Fruit fly (Drosophila melanogaster) whole organism, embryonic: ENCODE data around the gene Duox.
A peak's percentile ranks its signal among the peaks of the same experiment; 100 is the strongest.

Source experiments
- Abd-B ChIP-seq: fragments of 200-800 bp; sonication (Bioruptor generic); optimal IDR thresholded peaks from 2 replicates; lab custom pipeline; 2018; ENCODE audit warnings: missing biosample characterization, mild to moderate bottlenecking, missing genetic modification characterization, moderate library complexity
- Aef1 ChIP-seq: fragments of 200-800 bp; sonication (Bioruptor generic); IDR thresholded peaks from 3 replicates; pipeline ENCODE4 v1.3.6; 2022; ENCODE audit warnings: missing biosample characterization, missing genetic modification characterization
- Asciz ChIP-seq: fragments of 200-800 bp; sonication (Bioruptor generic); optimal IDR thresholded peaks from 2 replicates; lab custom pipeline; 2017; ENCODE audit warnings: missing biosample characterization, mild to moderate bottlenecking, missing genetic modification characterization, missing genetic modification reagents
- Atf-2 ChIP-seq: fragments of 200-800 bp; sonication (Bioruptor generic); optimal IDR thresholded peaks from 2 replicates; lab custom pipeline; 2016; ENCODE audit warnings: missing biosample characterization, missing genetic modification characterization
- Awh ChIP-seq: fragments of 200-800 bp; sonication (Bioruptor generic); IDR thresholded peaks from 2 replicates; pipeline ENCODE4, ENCODE4 v1.3.6; 2022; ENCODE audit warnings: missing biosample characterization, missing genetic modification characterization
- B-H2 ChIP-seq: fragments of 200-800 bp; sonication (Bioruptor generic); optimal IDR thresholded peaks from 2 replicates; lab custom pipeline; 2018; ENCODE audit warnings: missing biosample characterization, mild to moderate bottlenecking, missing genetic modification characterization
- CG1024 ChIP-seq: fragments of 200-800 bp; sonication (Bioruptor generic); IDR thresholded peaks from 2 replicates; pipeline ENCODE4 v1.3.6; 2022; ENCODE audit warnings: missing biosample characterization, missing genetic modification characterization
- CG10462 ChIP-seq: fragments of 200-800 bp; sonication (Bioruptor generic); optimal IDR thresholded peaks from 2 replicates; lab custom pipeline; 2016; ENCODE audit warnings: missing biosample characterization, missing genetic modification characterization
- CG11398 ChIP-seq: fragments of 200-800 bp; sonication (Bioruptor generic); optimal IDR thresholded peaks from 2 replicates; lab custom pipeline; 2016; ENCODE audit warnings: missing biosample characterization, missing genetic modification characterization
- CG12236 ChIP-seq: fragments of 200-800 bp; sonication (Bioruptor generic); optimal IDR thresholded peaks from 2 replicates; lab custom pipeline; 2016; ENCODE audit warnings: missing biosample characterization, missing genetic modification characterization
- CG12769 ChIP-seq: fragments of 200-800 bp; sonication (Bioruptor generic); optimal IDR thresholded peaks from 2 replicates; lab custom pipeline; 2019; ENCODE audit warnings: missing biosample characterization, mild to moderate bottlenecking, missing genetic modification characterization, moderate library complexity
- CG13287 ChIP-seq: fragments of 200-800 bp; sonication (Bioruptor generic); IDR thresholded peaks from 2 replicates; pipeline ENCODE4 v1.3.6; 2022; ENCODE audit warnings: missing biosample characterization, missing genetic modification characterization; ENCODE audit not compliant: partially characterized antibody
- CG13424 ChIP-seq: fragments of 200-800 bp; sonication (Bioruptor generic); optimal IDR thresholded peaks from 2 replicates; lab custom pipeline; 2019; ENCODE audit warnings: missing biosample characterization, mild to moderate bottlenecking, missing genetic modification characterization, moderate library complexity
- CG13775 ChIP-seq: fragments of 200-800 bp; sonication (Bioruptor generic); optimal IDR thresholded peaks from 3 replicates; lab custom pipeline; 2017; ENCODE audit warnings: missing biosample characterization, mild to moderate bottlenecking, missing genetic modification characterization
- CG31224 ChIP-seq: fragments of 200-800 bp; sonication (Bioruptor generic); IDR thresholded peaks from 2 replicates; pipeline ENCODE4 v1.3.6; 2022; ENCODE audit warnings: missing biosample characterization, missing genetic modification characterization
- CG3995 ChIP-seq: fragments of 200-800 bp; sonication (Bioruptor generic); optimal IDR thresholded peaks from 3 replicates; lab custom pipeline; 2016; ENCODE audit warnings: missing biosample characterization, missing genetic modification characterization
- CG4404 ChIP-seq: fragments of 200-800 bp; sonication (Bioruptor generic); IDR thresholded peaks from 2 replicates; pipeline ENCODE4 v1.3.6; 2022; ENCODE audit warnings: missing biosample characterization, missing genetic modification characterization
- CG5180 ChIP-seq: fragments of 200-800 bp; sonication (Bioruptor generic); optimal IDR thresholded peaks from 3 replicates; lab custom pipeline; 2017; ENCODE audit warnings: missing biosample characterization, missing genetic modification characterization, mild to moderate bottlenecking, moderate library complexity, missing genetic modification reagents
- CG6765 ChIP-seq: fragments of 200-800 bp; sonication (Bioruptor generic); optimal IDR thresholded peaks from 3 replicates; lab custom pipeline; 2017; ENCODE audit warnings: missing biosample characterization, mild to moderate bottlenecking, missing genetic modification characterization
- CG7357 ChIP-seq: fragments of 200-800 bp; sonication (Bioruptor generic); IDR thresholded peaks from 3 replicates; pipeline ENCODE4 v1.3.6; 2022; ENCODE audit warnings: missing biosample characterization, missing genetic modification characterization
- CG7839 ChIP-seq: fragments of 200-800 bp; sonication (Bioruptor generic); optimal IDR thresholded peaks from 3 replicates; lab custom pipeline; 2018; ENCODE audit warnings: missing biosample characterization, mild to moderate bottlenecking, missing genetic modification characterization, moderate library complexity
- Chrac-16 ChIP-seq: fragments of 200-800 bp; sonication (Bioruptor generic); optimal IDR thresholded peaks from 3 replicates; lab custom pipeline; 2016; ENCODE audit warnings: missing biosample characterization, missing genetic modification characterization
- D19A ChIP-seq: fragments of 200-800 bp; optimal IDR thresholded peaks from 3 replicates; lab custom pipeline; 2019; ENCODE audit warnings: missing biosample characterization, mild to moderate bottlenecking, missing genetic modification characterization, moderate library complexity
- Doc2 ChIP-seq: fragments of 200-800 bp; sonication (Bioruptor generic); IDR thresholded peaks from 2 replicates; pipeline ENCODE4 v1.3.6; 2022; ENCODE audit warnings: missing biosample characterization, missing genetic modification characterization
- Dref ChIP-seq: fragments of 200-800 bp; sonication (Bioruptor generic); IDR thresholded peaks from 2 replicates; pipeline ENCODE4 v1.3.6; 2022; ENCODE audit warnings: missing biosample characterization, missing genetic modification characterization
- E2f2 ChIP-seq: fragments of 200-800 bp; sonication (Bioruptor generic); IDR thresholded peaks from 2 replicates; pipeline ENCODE4 v1.3.6; 2022; ENCODE audit warnings: missing biosample characterization, missing genetic modification characterization
- Gsc ChIP-seq: fragments of 200-800 bp; sonication (Bioruptor generic); IDR thresholded peaks from 2 replicates; pipeline ENCODE4 v1.3.6; 2022; ENCODE audit warnings: missing biosample characterization, missing genetic modification characterization
- HLH3B ChIP-seq: fragments of 200-800 bp; sonication (Bioruptor generic); IDR thresholded peaks from 2 replicates; pipeline ENCODE4 v1.3.6; 2022; ENCODE audit warnings: missing biosample characterization, missing genetic modification characterization
- NFAT ChIP-seq: fragments of 200-800 bp; sonication (Bioruptor generic); IDR thresholded peaks from 2 replicates; pipeline ENCODE4 v1.3.6; 2022; ENCODE audit warnings: missing biosample characterization, missing genetic modification characterization
- PHDP ChIP-seq: fragments of 200-800 bp; sonication (Bioruptor generic); optimal IDR thresholded peaks from 3 replicates; lab custom pipeline; 2018; ENCODE audit warnings: missing biosample characterization, mild to moderate bottlenecking, missing genetic modification characterization, moderate library complexity
- cad ChIP-seq: fragments of >200 bp; optimal IDR thresholded peaks from 2 replicates; lab custom pipeline; 2017; ENCODE audit warnings: missing biosample characterization, missing genetic modification characterization
- chif ChIP-seq, 2 experiments: fragments of 200-800 bp; sonication (Bioruptor generic); optimal IDR thresholded peaks; 3 replicates each; lab custom pipeline; 2016; ENCODE audit warnings: missing biosample characterization in 2 of 2, missing genetic modification characterization in 2 of 2
- chm ChIP-seq: fragments of 200-800 bp; sonication (Bioruptor generic); IDR thresholded peaks from 2 replicates; pipeline ENCODE4 v1.3.6; 2022; ENCODE audit warnings: missing biosample characterization, missing genetic modification characterization
- croc ChIP-seq: fragments of 200-800 bp; sonication (Bioruptor generic); conservative IDR thresholded peaks from 3 replicates; pipeline ENCODE4 v1.3.6; 2022; ENCODE audit warnings: missing biosample characterization, missing genetic modification characterization
- crol ChIP-seq: fragments of 200-800 bp; sonication (Bioruptor generic); IDR thresholded peaks from 2 replicates; pipeline ENCODE4 v1.3.6; 2022; ENCODE audit warnings: missing biosample characterization, missing genetic modification characterization
- dimm ChIP-seq: fragments of 200-800 bp; sonication (Bioruptor generic); IDR thresholded peaks from 2 replicates; pipeline ENCODE4 v1.3.6; 2022; ENCODE audit warnings: missing biosample characterization, missing genetic modification characterization
- disco-r ChIP-seq: fragments of 200-800 bp; sonication (Bioruptor generic); optimal IDR thresholded peaks from 2 replicates; lab custom pipeline; 2016; ENCODE audit warnings: missing biosample characterization, missing genetic modification characterization
- eyg ChIP-seq: fragments of 200-800 bp; sonication (Bioruptor generic); optimal IDR thresholded peaks from 3 replicates; lab custom pipeline; 2016; ENCODE audit warnings: missing biosample characterization, missing genetic modification characterization
- grau ChIP-seq: fragments of 200-800 bp; optimal IDR thresholded peaks from 3 replicates; lab custom pipeline; 2019; ENCODE audit warnings: missing biosample characterization, mild to moderate bottlenecking, missing genetic modification characterization, moderate library complexity
- grn ChIP-seq: fragments of 200-800 bp; sonication (Bioruptor generic); optimal IDR thresholded peaks from 3 replicates; lab custom pipeline; 2017; ENCODE audit warnings: missing biosample characterization, missing genetic modification characterization
- gsb-n ChIP-seq: fragments of 200-800 bp; sonication (Bioruptor generic); optimal IDR thresholded peaks from 3 replicates; lab custom pipeline; 2018; ENCODE audit warnings: missing biosample characterization, mild to moderate bottlenecking, missing genetic modification characterization
- hb ChIP-seq: fragments of 200-800 bp; sonication (Bioruptor generic); IDR thresholded peaks from 3 replicates; pipeline ENCODE4 v1.3.6; 2022; ENCODE audit warnings: missing biosample characterization, missing genetic modification characterization; ENCODE audit not compliant: partially characterized antibody
- lmd ChIP-seq: fragments of 200-800 bp; sonication (Bioruptor generic); IDR thresholded peaks from 2 replicates; pipeline ENCODE4 v1.3.6; 2022; ENCODE audit warnings: missing biosample characterization, missing genetic modification characterization
- maf-S ChIP-seq: fragments of 200-800 bp; sonication (Bioruptor generic); optimal IDR thresholded peaks from 2 replicates; lab custom pipeline; 2016; ENCODE audit warnings: missing biosample characterization, missing genetic modification characterization
- mirr ChIP-seq: fragments of 200-800 bp; sonication (Bioruptor generic); optimal IDR thresholded peaks from 3 replicates; lab custom pipeline; 2018; ENCODE audit warnings: missing biosample characterization, mild to moderate bottlenecking, missing genetic modification characterization
- nom ChIP-seq: fragments of 200-800 bp; sonication (Bioruptor generic); optimal IDR thresholded peaks from 2 replicates; lab custom pipeline; 2017; ENCODE audit warnings: missing biosample characterization, missing genetic modification characterization, mild to moderate bottlenecking, moderate library complexity, missing genetic modification reagents
- onecut ChIP-seq: fragments of 200-800 bp; sonication (Bioruptor generic); IDR thresholded peaks from 2 replicates; pipeline ENCODE4 v1.3.6; 2022; ENCODE audit warnings: missing biosample characterization, missing genetic modification characterization
- org-1 ChIP-seq: fragments of 200-800 bp; sonication (Bioruptor generic); optimal IDR thresholded peaks from 2 replicates; lab custom pipeline; 2017; ENCODE audit warnings: missing biosample characterization, missing genetic modification characterization
- peb ChIP-seq: fragments of 200-800 bp; sonication (Bioruptor generic); IDR thresholded peaks from 2 replicates; pipeline ENCODE4 v1.3.6; 2022; ENCODE audit warnings: missing biosample characterization, missing genetic modification characterization
- pita ChIP-seq: fragments of 200-800 bp; sonication (Bioruptor generic); optimal IDR thresholded peaks from 2 replicates; lab custom pipeline; 2017; ENCODE audit warnings: missing biosample characterization, mild to moderate bottlenecking, missing genetic modification characterization
- sens ChIP-seq: fragments of 200-800 bp; sonication (Bioruptor generic); peaks from one replicate; lab custom pipeline; 2016; ENCODE audit warnings: missing biosample characterization, missing genetic modification characterization
- sqz ChIP-seq: fragments of 200-800 bp; sonication (Bioruptor generic); optimal IDR thresholded peaks from 3 replicates; lab custom pipeline; 2018; ENCODE audit warnings: missing biosample characterization, mild to moderate bottlenecking, missing genetic modification characterization

Duox gene

dm6 chr2L:2878188-2878587, 48.1 kb upstream of the Duox start, which contains the start of the genes Prx6a and Sbat (continued):
- TF ChIP-seq CG12236 (GFP tag; lab: Kevin White, UChicago) = peak; percentile 18
- peak; percentile 67 for TF ChIP-seq PHDP (tag; lab: Kevin White, UChicago)
- TF ChIP-seq B-H2 (GFP tag; lab: Kevin White, UChicago) = peak; percentile 84
- peak; percentile 5 for TF ChIP-seq Atf-2 (GFP tag; lab: Kevin White, UChicago)
- peak; percentile 79 for TF ChIP-seq Abd-B (GFP tag; lab: Kevin White, UChicago)
- TF ChIP-seq CG3995 (GFP tag; lab: Kevin White, UChicago) = peak; percentile 34
- TF ChIP-seq Chrac-16 (GFP tag; lab: Kevin White, UChicago) = peak; percentile 49
- peak; percentile 73 for TF ChIP-seq croc (GFP tag; lab: Robert Waterston, UW)
- TF ChIP-seq org-1 (GFP tag; lab: Kevin White, UChicago) = peak; percentile 48
- TF ChIP-seq CG11398 (GFP tag; lab: Kevin White, UChicago) = peak; percentile 62
- TF ChIP-seq CG4404 (GFP tag; lab: Robert Waterston, UW) = peak; percentile 63
- TF ChIP-seq CG7839 (tag; lab: Kevin White, UChicago) = peak; percentile 70
- peak; percentile 83 for TF ChIP-seq E2f2 (GFP tag; lab: Robert Waterston, UW)
- TF ChIP-seq CG12769 = peak; percentile 77
- TF ChIP-seq grn (GFP tag; lab: Kevin White, UChicago) = no peak
- TF ChIP-seq NFAT (GFP tag; lab: Robert Waterston, UW) = peak; percentile 59; the same call in 1 of the 2 replicates
- no peak for TF ChIP-seq peb (GFP tag; lab: Robert Waterston, UW)
- peak; percentile 80 for TF ChIP-seq grau (tag; lab: Kevin White, UChicago)
- TF ChIP-seq CG6765 (GFP tag; lab: Kevin White, UChicago) = peak; percentile 9
- peak; percentile 55 for TF ChIP-seq mirr
- TF ChIP-seq Doc2 = peak; percentile 10; the same call in 1 of the 2 replicates
- TF ChIP-seq hb (GFP tag; lab: Robert Waterston, UW) = no peak
- no peak for TF ChIP-seq chm
- TF ChIP-seq Aef1 (GFP tag; lab: Robert Waterston, UW) = peak; percentile 67
- peak; percentile 88 for TF ChIP-seq CG13424 (tag; lab: Kevin White, UChicago)
- TF ChIP-seq cad (GFP tag; lab: Kevin White, UChicago) = no peak
- peak; percentile 34; the same call in 1 of the 2 replicates for TF ChIP-seq Dref (GFP tag; lab: Robert Waterston, UW)
- peak; percentile 35 to 60 for TF ChIP-seq chif (GFP tag; optimal IDR thresholded peaks at IDR 0.05; lab: Kevin White, UChicago)
- TF ChIP-seq CG13775 (GFP tag; lab: Kevin White, UChicago) = peak; percentile 69
- TF ChIP-seq CG1024 (GFP tag; lab: Robert Waterston, UW) = 0 out of 2 replicates have a peak, but pooled peaks have one; percentile 19
- no peak for TF ChIP-seq pita
- TF ChIP-seq CG13287 (GFP tag; lab: Robert Waterston, UW) = peak; percentile 48
- peak; percentile 32 for TF ChIP-seq nom
- TF ChIP-seq maf-S = peak; percentile 54
- TF ChIP-seq lmd (GFP tag; lab: Robert Waterston, UW) = peak; percentile 81
- peak; percentile 95 for TF ChIP-seq sens (GFP tag; lab: Kevin White, UChicago)
- TF ChIP-seq Gsc (GFP tag; lab: Robert Waterston, UW) = no peak
- no peak for TF ChIP-seq Awh
- peak; percentile 25 for TF ChIP-seq CG5180 (GFP tag; lab: Kevin White, UChicago)
- TF ChIP-seq dimm (GFP tag; lab: Robert Waterston, UW) = no peak
- TF ChIP-seq sqz (GFP tag; lab: Kevin White, UChicago) = peak; percentile 29
- peak; percentile 38 for TF ChIP-seq D19A (tag; lab: Kevin White, UChicago)
- peak; percentile 21; the same call in 1 of the 2 replicates for TF ChIP-seq onecut (GFP tag; lab: Robert Waterston, UW)
- TF ChIP-seq crol (GFP tag; lab: Robert Waterston, UW) = no peak
- TF ChIP-seq gsb-n = peak; percentile 57
- peak; percentile 54; the same call in 1 of the 3 replicates for TF ChIP-seq CG7357
- peak; percentile 51 for TF ChIP-seq disco-r (GFP tag; lab: Kevin White, UChicago)
- peak; percentile 63; the same call in 1 of the 2 replicates for TF ChIP-seq HLH3B (GFP tag; lab: Robert Waterston, UW)
- no peak for TF ChIP-seq Asciz (GFP tag; lab: Kevin White, UChicago)
- TF ChIP-seq CG10462 (GFP tag; lab: Kevin White, UChicago) = peak; percentile 7
- no peak for TF ChIP-seq eyg (GFP tag; lab: Kevin White, UChicago)
- TF ChIP-seq CG31224 (GFP tag; lab: Robert Waterston, UW) = peak; percentile 44; the same call in 1 of the 2 replicates
